Fruit fly (Drosophila melanogaster) whole organism: Measurements from ENCODE around the gene Klp31E.

Source experiments
- psq ChIP-seq: fragments of >200 bp; optimal IDR thresholded peaks from 2 replicates; lab custom pipeline; 2017
- usp ChIP-seq: fragments of >200 bp; optimal IDR thresholded peaks from 2 replicates; lab custom pipeline; 2017; ENCODE audit warnings: missing biosample characterization, missing genetic modification characterization, mixed read lengths

dm6 chr2L:10386208-10386805 lies 27.5 kb upstream of the Klp31E start, which contains the start of the genes Cdk1 and mRpS7:
- TF ChIP-seq usp (GFP tag; lab: Kevin White, UChicago): no peak
- TF ChIP-seq psq (lab: Kevin White, UChicago): no peak
